Worm (Caenorhabditis elegans) whole organism, L2 larva: ENCODE results near the gene cyp-25A2.
"Not testable (repeated sequence)": the region's sequence is repeated elsewhere in the genome, so short reads cannot be mapped to it uniquely, and the experiment has no call there.

Experiments used
- C34F6.9 ChIP-seq: fragments of 150-350 bp; optimal IDR thresholded peaks from 2 replicates; lab custom pipeline; 2014; ENCODE audit warnings: missing biosample characterization, missing genetic modification characterization
- F13H6.1 ChIP-seq: sonication (generic microtip); optimal IDR thresholded peaks from 2 replicates; lab custom pipeline; 2016; ENCODE audit warnings: missing genetic modification characterization, missing compliant biosample characterization
- R02D3.7 ChIP-seq: fragments of 150-350 bp; optimal IDR thresholded peaks from 2 replicates; lab custom pipeline; 2014; ENCODE audit warnings: missing biosample characterization, missing genetic modification characterization
- Y55F3AM.14 ChIP-seq: fragments of 200-800 bp; sonication (Bioruptor generic); optimal IDR thresholded peaks from 2 replicates; lab custom pipeline; 2018; ENCODE audit warnings: mild to moderate bottlenecking, missing genetic modification characterization, missing compliant biosample characterization
- ZK546.5 ChIP-seq: sonication (generic microtip); optimal IDR thresholded peaks from 2 replicates; lab custom pipeline; 2017; ENCODE audit warnings: missing biosample characterization, missing genetic modification characterization
- alr-1 ChIP-seq: fragments of 150-350 bp; optimal IDR thresholded peaks from 2 replicates; lab custom pipeline; 2014; ENCODE audit warnings: missing biosample characterization, missing genetic modification characterization
- aly-2 ChIP-seq: fragments of 150-350 bp; optimal IDR thresholded peaks from 2 replicates; lab custom pipeline; 2014; ENCODE audit warnings: missing biosample characterization, missing genetic modification characterization
- ama-1 ChIP-seq: fragments of 150-350 bp; optimal IDR thresholded peaks from 2 replicates; lab custom pipeline; 2018; ENCODE audit warnings: inconsistent platforms
- blmp-1 ChIP-seq: sonication (generic microtip); optimal IDR thresholded peaks from 2 replicates; lab custom pipeline; 2017; ENCODE audit warnings: missing genetic modification characterization, mild to moderate bottlenecking, missing compliant biosample characterization, antibody characterized with exemption, moderate library complexity; ENCODE audit not compliant: insufficient read depth
- ceh-16 ChIP-seq: fragments of 150-350 bp; optimal IDR thresholded peaks from 2 replicates; lab custom pipeline; 2014; ENCODE audit warnings: missing biosample characterization, missing genetic modification characterization
- ceh-82 ChIP-seq: fragments of 150-350 bp; optimal IDR thresholded peaks from 2 replicates; lab custom pipeline; 2014; ENCODE audit warnings: missing biosample characterization, missing genetic modification characterization
- crh-2 ChIP-seq: sonication (generic microtip); optimal IDR thresholded peaks from 2 replicates; lab custom pipeline; 2017; ENCODE audit warnings: missing biosample characterization, missing genetic modification characterization
- dmd-4 ChIP-seq: sonication (generic microtip); optimal IDR thresholded peaks from 2 replicates; lab custom pipeline; 2017; ENCODE audit warnings: missing biosample characterization, missing genetic modification characterization
- elt-1 ChIP-seq: fragments of 150-350 bp; optimal IDR thresholded peaks from 2 replicates; lab custom pipeline; 2014; ENCODE audit warnings: missing biosample characterization, missing genetic modification characterization
- elt-3 ChIP-seq: sonication (generic microtip); optimal IDR thresholded peaks from 2 replicates; lab custom pipeline; 2017; ENCODE audit warnings: missing biosample characterization, missing genetic modification characterization
- gmeb-1 ChIP-seq: fragments of 150-350 bp; optimal IDR thresholded peaks from 2 replicates; lab custom pipeline; 2014; ENCODE audit warnings: missing biosample characterization, missing genetic modification characterization
- lin-39 ChIP-seq: fragments of 150-350 bp; optimal IDR thresholded peaks from 2 replicates; lab custom pipeline; 2014; ENCODE audit warnings: missing biosample characterization, missing genetic modification reagents, missing genetic modification characterization
- lsy-2 ChIP-seq, 2 experiments: fragments of 150-350 bp in 1 of 2; sonication (generic microtip) in 1 of 2; optimal IDR thresholded peaks; 2 replicates each; lab custom pipeline; 2014 to 2017; ENCODE audit warnings: missing biosample characterization in 2 of 2, missing genetic modification characterization in 2 of 2
- mab-5 ChIP-seq: fragments of 150-350 bp; optimal IDR thresholded peaks from 2 replicates; lab custom pipeline; 2014; ENCODE audit warnings: missing biosample characterization, missing genetic modification characterization
- mbf-1 ChIP-seq: sonication (generic microtip); optimal IDR thresholded peaks from 2 replicates; lab custom pipeline; 2017; ENCODE audit warnings: missing biosample characterization, missing genetic modification characterization
- nhr-10 ChIP-seq: sonication (generic microtip); optimal IDR thresholded peaks from 2 replicates; lab custom pipeline; 2017; ENCODE audit warnings: missing biosample characterization, missing genetic modification characterization
- nhr-12 ChIP-seq: fragments of 150-350 bp; optimal IDR thresholded peaks from 2 replicates; lab custom pipeline; 2014; ENCODE audit warnings: missing biosample characterization, missing genetic modification characterization
- nhr-21 ChIP-seq: fragments of 150-350 bp; optimal IDR thresholded peaks from 2 replicates; lab custom pipeline; 2014; ENCODE audit warnings: missing biosample characterization, missing genetic modification characterization
- nhr-23 ChIP-seq: fragments of 150-350 bp; optimal IDR thresholded peaks from 2 replicates; lab custom pipeline; 2014; ENCODE audit warnings: missing biosample characterization, missing genetic modification reagents, missing genetic modification characterization
- nhr-237 ChIP-seq: fragments of 150-350 bp; optimal IDR thresholded peaks from 2 replicates; lab custom pipeline; 2014; ENCODE audit warnings: missing biosample characterization, missing genetic modification characterization
- nhr-6 ChIP-seq: fragments of 150-350 bp; optimal IDR thresholded peaks from 2 replicates; lab custom pipeline; 2014; ENCODE audit warnings: missing biosample characterization, missing genetic modification characterization
- nhr-77 ChIP-seq: fragments of 150-350 bp; optimal IDR thresholded peaks from 2 replicates; lab custom pipeline; 2014; ENCODE audit warnings: missing biosample characterization, missing genetic modification characterization
- sem-4 ChIP-seq: fragments of 150-350 bp; optimal IDR thresholded peaks from 2 replicates; lab custom pipeline; 2014; ENCODE audit warnings: missing biosample characterization, missing genetic modification reagents, missing genetic modification characterization
- sma-3 ChIP-seq: sonication (generic microtip); optimal IDR thresholded peaks from 2 replicates; lab custom pipeline; 2016; ENCODE audit warnings: missing genetic modification reagents, missing genetic modification characterization, missing compliant biosample characterization
- sma-9 ChIP-seq, 2 experiments: fragments of 150-350 bp in 1 of 2; sonication (generic microtip) in 1 of 2; optimal IDR thresholded peaks; 2 replicates each; lab custom pipeline; 2014 to 2016; ENCODE audit warnings: missing genetic modification characterization in 2 of 2, mild to moderate bottlenecking in 1 of 2, missing biosample characterization in 1 of 2, missing compliant biosample characterization in 1 of 2, missing genetic modification reagents in 1 of 2, moderate library complexity in 1 of 2
- snpc-4 ChIP-seq: fragments of 150-350 bp; optimal IDR thresholded peaks from 2 replicates; lab custom pipeline; 2014; ENCODE audit warnings: missing biosample characterization, missing genetic modification characterization
- unc-55 ChIP-seq: fragments of 150-350 bp; sonication (generic microtip); optimal IDR thresholded peaks from 3 replicates; lab custom pipeline; 2014; ENCODE audit warnings: missing biosample characterization, missing genetic modification reagents, missing genetic modification characterization
- unc-62 ChIP-seq: fragments of 150-350 bp; optimal IDR thresholded peaks from 2 replicates; lab custom pipeline; 2014; ENCODE audit warnings: missing biosample characterization, missing genetic modification reagents, missing genetic modification characterization
- zag-1 ChIP-seq: fragments of 150-350 bp; optimal IDR thresholded peaks from 2 replicates; lab custom pipeline; 2014; ENCODE audit warnings: missing biosample characterization, missing genetic modification characterization
- ztf-4 ChIP-seq: fragments of 150-350 bp; optimal IDR thresholded peaks from 2 replicates; lab custom pipeline; 2014; ENCODE audit warnings: missing biosample characterization, missing genetic modification characterization

cyp-25A2 gene

ce11 chrIII:3840279-3840678 is 5.3 kb downstream of the cyp-25A2 start, which contains the start of gene C36A4.11:
Gene C36A4.11 (plus strand): TSS chrIII:3840579.
- TF ChIP-seq sem-4; unc-55; unc-62 (GFP tag; lab: Kevin White, UChicago): not testable (repeated sequence)
- TF ChIP-seq, all 48 proteins: peak for 0; not testable (repeated sequence) for 48

DNA sequence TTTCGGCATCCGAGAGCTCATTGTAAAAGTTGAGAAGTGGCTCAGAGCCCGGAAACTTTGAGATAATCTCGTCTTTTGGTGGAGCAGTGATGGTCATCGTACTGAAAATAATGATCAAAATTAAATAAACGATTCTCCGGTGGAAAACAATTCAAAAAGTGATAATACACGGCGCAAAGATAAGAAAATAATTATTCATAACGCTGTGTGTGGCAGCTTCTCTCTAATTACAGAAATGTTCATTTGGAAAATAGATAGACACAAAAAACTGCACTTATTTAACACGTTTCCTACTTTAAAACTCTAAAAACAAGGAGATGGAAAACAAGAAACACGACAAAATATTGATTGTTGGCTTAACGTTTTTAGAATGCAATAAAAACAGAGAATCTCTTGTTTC is 8.5 kb downstream of the cyp-25A2 start, which contains the start of gene C36A4.4:
C36A4.4 (minus strand) TSS at position 101 of the 400 bp plus-strand sequence.
- TF ChIP-seq ama-1; F13H6.1 (tag; lab: Kevin White, UChicago); sma-3: not testable (repeated sequence)

- not testable (repeated sequence) for TF ChIP-seq alr-1 (tag; lab: Kevin White, UChicago); sma-3; snpc-4
These were observed 9.7 kb downstream of the cyp-25A2 start, which contains the start of gene maph-1.3 for ce11 chrIII:3844746-3845145. Gene maph-1.3 (plus strand): TSS chrIII:3844893.

DNA sequence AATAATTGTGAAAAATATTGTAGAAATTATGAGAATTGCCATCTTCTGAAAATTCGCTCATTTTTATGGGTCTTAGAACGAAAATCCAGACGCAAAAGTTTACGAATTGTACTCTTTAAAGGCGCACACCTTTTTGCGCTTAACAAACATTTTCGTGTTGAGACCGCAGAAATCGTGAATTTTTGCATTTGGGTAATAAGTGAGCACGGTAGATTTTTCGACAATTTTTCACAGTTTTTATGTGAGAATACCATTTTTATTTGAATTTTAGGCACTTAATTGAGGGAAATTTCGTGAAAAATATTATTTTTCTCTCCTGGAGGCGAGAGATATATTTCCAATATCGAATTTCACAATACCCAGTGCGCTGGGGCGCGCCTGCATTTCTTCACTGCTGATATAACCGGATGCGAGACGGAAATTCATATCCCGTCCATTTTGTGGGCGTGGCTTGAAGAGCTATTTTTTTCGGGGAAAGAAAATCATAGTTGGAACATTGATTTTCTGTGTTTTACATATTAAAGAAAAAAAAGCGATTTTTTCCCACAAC is 17.1 kb downstream of the cyp-25A2 start, which contains the start of gene cyp-25A4:
cyp-25A4 (minus strand) TSS at position 51 of the 550 bp plus-strand sequence.
- TF ChIP-seq lsy-2 (tag; optimal IDR thresholded peaks at IDR 0.05; lab: Kevin White, UChicago): peak in 1 of 2 experiments; percentile 9
- TF ChIP-seq, all 48 proteins: peak for 1; not testable (repeated sequence) for 47

DNA sequence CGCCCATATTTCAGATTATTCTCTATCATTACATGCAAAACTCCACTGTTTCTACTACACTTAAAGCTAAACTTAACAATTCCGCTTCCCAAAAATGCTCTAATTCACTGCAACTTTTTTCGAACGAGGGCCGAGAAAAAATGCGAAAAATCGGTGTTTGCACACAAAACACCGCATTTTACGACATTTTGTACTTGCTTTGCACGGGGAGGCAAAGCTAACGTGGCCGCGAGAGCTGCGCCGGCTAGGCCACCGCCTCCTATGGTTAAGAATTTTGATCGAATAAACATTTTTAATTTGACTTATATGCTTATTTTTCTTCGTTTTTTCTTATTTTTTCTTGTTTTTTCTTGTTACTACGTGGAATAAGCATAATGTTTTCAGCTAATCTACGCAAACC is 19.8 kb downstream of the cyp-25A2 start:
- TF ChIP-seq C34F6.9 (peak; percentile 27), sma-9 (GFP tag; optimal IDR thresholded peaks at IDR 0.05; lab: Kevin White, UChicago) (peak; percentile 50), lsy-2 (tag; optimal IDR thresholded peaks at IDR 0.05; lab: Kevin White, UChicago) (peak; percentile 66 to 87), F13H6.1 (tag; lab: Kevin White, UChicago) (peak; percentile 7), sma-3 (peak; percentile 14)
- not testable (repeated sequence) for TF ChIP-seq sma-9 (tag; optimal IDR thresholded peaks at IDR 0.05; lab: Kevin White, UChicago)

ce11 chrIII:3857007-3857406 is 22.0 kb downstream of the cyp-25A2 start:
- TF ChIP-seq unc-55 (peak; percentile 4), lsy-2 (tag; optimal IDR thresholded peaks at IDR 0.05; lab: Kevin White, UChicago) (peak; percentile 72 to 95), sma-3 (peak; percentile 72), F13H6.1 (tag; lab: Kevin White, UChicago) (peak; percentile 31)
- TF ChIP-seq, all 48 proteins: peak for 4; not testable (repeated sequence) for 44

DNA sequence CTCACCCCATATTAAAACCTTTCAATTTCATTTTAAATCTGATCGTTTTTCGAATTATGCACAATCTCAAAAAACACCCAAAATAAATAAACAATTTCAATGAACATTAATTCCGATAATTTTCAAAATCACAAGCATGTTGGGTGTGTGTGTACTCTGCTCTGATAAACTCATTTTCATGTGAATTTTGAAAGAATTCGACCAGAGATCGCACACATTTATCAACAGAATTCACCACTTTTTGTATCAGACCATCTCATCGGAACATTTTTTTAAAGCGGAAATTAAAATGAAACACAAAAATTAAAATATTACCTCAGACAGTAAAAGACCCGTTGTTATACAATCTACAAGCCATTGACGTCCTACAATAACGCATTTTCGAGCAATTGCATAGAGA is 23.0 kb downstream of the cyp-25A2 start:
- peak; percentile 58 for TF ChIP-seq sma-9 (GFP tag; optimal IDR thresholded peaks at IDR 0.05; lab: Kevin White, UChicago)
- not testable (repeated sequence) for TF ChIP-seq sma-9 (tag; optimal IDR thresholded peaks at IDR 0.05; lab: Kevin White, UChicago)

ce11 chrIII:3862918-3863385 is 27.9 kb downstream of the cyp-25A2 start, which contains the start of gene brc-1:
Gene brc-1 (minus strand): TSS chrIII:3862968.
- TF ChIP-seq sem-4: peak; percentile 74
- no peak for TF ChIP-seq aly-2
- peak; percentile 50 for TF ChIP-seq nhr-6
- TF ChIP-seq nhr-23 (tag; lab: Kevin White, UChicago): no peak
- TF ChIP-seq unc-62 (GFP tag; lab: Kevin White, UChicago): no peak
- TF ChIP-seq dmd-4 (tag; lab: Kevin White, UChicago): no peak
- TF ChIP-seq sma-3: peak; percentile 71
- no peak for TF ChIP-seq elt-3 (tag; lab: Kevin White, UChicago)
- peak; percentile 83 to 96 for TF ChIP-seq lsy-2 (tag; optimal IDR thresholded peaks at IDR 0.05; lab: Kevin White, UChicago)
- TF ChIP-seq mab-5 (tag; lab: Kevin White, UChicago): peak; percentile 85
- TF ChIP-seq ztf-4: peak; percentile 69
- peak; percentile 74 for TF ChIP-seq nhr-21 (tag; lab: Kevin White, UChicago)
- TF ChIP-seq unc-55: peak; percentile 98
- peak; percentile 70 for TF ChIP-seq ceh-16 (tag; lab: Kevin White, UChicago)
- TF ChIP-seq ZK546.5 (tag; lab: Kevin White, UChicago): peak; percentile 52
- TF ChIP-seq nhr-77 (tag; lab: Kevin White, UChicago): no peak
- no peak for TF ChIP-seq nhr-237 (tag; lab: Kevin White, UChicago)
- TF ChIP-seq crh-2 (tag; lab: Kevin White, UChicago): peak; percentile 92
- peak; percentile 89 for TF ChIP-seq C34F6.9
- peak; percentile 68 for TF ChIP-seq snpc-4
- TF ChIP-seq R02D3.7 (tag; lab: Kevin White, UChicago): no peak
- TF ChIP-seq nhr-10 (tag; lab: Kevin White, UChicago): peak; percentile 32
- TF ChIP-seq gmeb-1 (tag; lab: Kevin White, UChicago): peak; percentile 93
- peak; percentile 86 for TF ChIP-seq Y55F3AM.14 (GFP tag; lab: Kevin White, UChicago)
- TF ChIP-seq lin-39: no peak
- no peak for TF ChIP-seq mbf-1 (tag; lab: Kevin White, UChicago)
- TF ChIP-seq elt-1 (tag; lab: Kevin White, UChicago): no peak
- TF ChIP-seq blmp-1: peak; percentile 66
- TF ChIP-seq zag-1 (tag; lab: Kevin White, UChicago): peak; percentile 86
- peak; percentile 73 for TF ChIP-seq ceh-82
- TF ChIP-seq nhr-12: no peak
